Fruit fly (Drosophila melanogaster): ENCODE measurements around the gene CG1486.

The CG1486 gene

dm6 chrX:21279311-21279890 lies 44.4 kb upstream of the CG1486 start (continued):
- TF ChIP-seq CG32006 (GFP tag; optimal IDR thresholded peaks at IDR 0.05) (peak; percentile 58), pdm3 (GFP tag; optimal IDR thresholded peaks at IDR 0.05) (peak; percentile 26), CG6163 (GFP tag; IDR thresholded peaks at IDR 0.05) (no peak), Hr38 (GFP tag; optimal IDR thresholded peaks at IDR 0.05) (no peak), CG8632 (GFP tag; optimal IDR thresholded peaks at IDR 0.05) (no peak), CG15336 (GFP tag; IDR thresholded peaks at IDR 0.05) (peak; percentile 46; the same call in 1 of the 2 replicates), CG11902 (GFP tag; optimal IDR thresholded peaks at IDR 0.05) (no peak), CG31627 (GFP tag; optimal IDR thresholded peaks at IDR 0.05) (peak; percentile 26), CG8119 (GFP tag; IDR thresholded peaks at IDR 0.05) (peak; percentile 55; the same call in 1 of the 3 replicates), esn (GFP tag; optimal IDR thresholded peaks at IDR 0.05) (no peak), CG6276 (GFP tag; optimal IDR thresholded peaks at IDR 0.05) (peak; percentile 10), CG6792 (GFP tag; optimal IDR thresholded peaks at IDR 0.05) (no peak)

- no peak for TF ChIP-seq Eip93F (GFP tag; optimal IDR thresholded peaks at IDR 0.05)
- TF ChIP-seq Gug (GFP tag; IDR thresholded peaks at IDR 0.05) = no peak
- TF ChIP-seq Hr38 (GFP tag; optimal IDR thresholded peaks at IDR 0.05) = no peak
- TF ChIP-seq CG6808 (GFP tag; optimal IDR thresholded peaks at IDR 0.05) = peak; percentile 7
- no peak for TF ChIP-seq Eip78C (GFP tag)
- peak; percentile 32 for TF ChIP-seq acj6 (GFP tag; optimal IDR thresholded peaks at IDR 0.05)
- no peak for TF ChIP-seq Sox15 (GFP tag; optimal IDR thresholded peaks at IDR 0.05)
- TF ChIP-seq Sox14 (GFP tag; optimal IDR thresholded peaks at IDR 0.05) = no peak
- no peak for TF ChIP-seq CG34406 (GFP tag; optimal IDR thresholded peaks at IDR 0.05)
- TF ChIP-seq CG4318 (GFP tag; optimal IDR thresholded peaks at IDR 0.05) = no peak
- no peak for TF ChIP-seq fd85E (GFP tag; optimal IDR thresholded peaks at IDR 0.05)
- TF ChIP-seq CG31627 (GFP tag; optimal IDR thresholded peaks at IDR 0.05) = peak; percentile 9
- TF ChIP-seq CG8319 (GFP tag; optimal IDR thresholded peaks at IDR 0.05) = no peak
- no peak for TF ChIP-seq CG6854 (GFP tag; optimal IDR thresholded peaks at IDR 0.05)
- TF ChIP-seq topi (GFP tag; optimal IDR thresholded peaks at IDR 0.05) = no peak
- TF ChIP-seq Sox102F (GFP tag; optimal IDR thresholded peaks at IDR 0.05) = no peak
- no peak for TF ChIP-seq CG9139 (GFP tag; optimal IDR thresholded peaks at IDR 0.05)
- TF ChIP-seq OdsH (GFP tag; optimal IDR thresholded peaks at IDR 0.05) = peak; percentile 15
- TF ChIP-seq salr (GFP tag; optimal IDR thresholded peaks at IDR 0.05) = peak in 1 of 2 experiments; percentile 50
- TF ChIP-seq CG11762 (GFP tag; optimal IDR thresholded peaks at IDR 0.05; ENCODE audit: insufficient read depth) = no peak
- TF ChIP-seq svp (GFP tag) = no peak
- no peak for TF ChIP-seq Ets96B (tag; optimal IDR thresholded peaks at IDR 0.05)
- peak; percentile 31 for TF ChIP-seq Hr39 (GFP tag; optimal IDR thresholded peaks at IDR 0.05)
- no peak for TF ChIP-seq CG11294 (GFP tag; IDR thresholded peaks at IDR 0.05)
- no peak for TF ChIP-seq CG1621 (tag; optimal IDR thresholded peaks at IDR 0.05)
- peak; percentile 60 for TF ChIP-seq CG32006 (GFP tag; optimal IDR thresholded peaks at IDR 0.05)
- TF ChIP-seq vri (GFP tag; optimal IDR thresholded peaks at IDR 0.05) = no peak
- TF ChIP-seq Blimp-1 (GFP tag; optimal IDR thresholded peaks at IDR 0.05) = no peak
- TF ChIP-seq CG7368 (GFP tag; optimal IDR thresholded peaks at IDR 0.05) = no peak
- TF ChIP-seq lz (GFP tag; optimal IDR thresholded peaks at IDR 0.05) = no peak
- no peak for TF ChIP-seq CG6792 (GFP tag; optimal IDR thresholded peaks at IDR 0.05)
- no peak for TF ChIP-seq esn (GFP tag; optimal IDR thresholded peaks at IDR 0.05)
- TF ChIP-seq CG3032 (tag; optimal IDR thresholded peaks at IDR 0.05) = no peak
- TF ChIP-seq pdm3 (GFP tag; optimal IDR thresholded peaks at IDR 0.05) = peak; percentile 41
- TF ChIP-seq CG6163 (GFP tag; IDR thresholded peaks at IDR 0.05) = no peak
- no peak for TF ChIP-seq CG10669 (GFP tag; optimal IDR thresholded peaks at IDR 0.05)
- no peak for TF ChIP-seq Ets21C (GFP tag; optimal IDR thresholded peaks at IDR 0.05)
- no peak for TF ChIP-seq fd59A (GFP tag; optimal IDR thresholded peaks at IDR 0.05)
- peak; percentile 12 for TF ChIP-seq Lpt (GFP tag; optimal IDR thresholded peaks at IDR 0.05)
- no peak for TF ChIP-seq fkh (GFP tag; optimal IDR thresholded peaks at IDR 0.05)
- no peak for TF ChIP-seq CG3919 (GFP tag; optimal IDR thresholded peaks at IDR 0.05)
- no peak for TF ChIP-seq CG16779 (tag; optimal IDR thresholded peaks at IDR 0.05)
- no peak for TF ChIP-seq CG8632 (GFP tag; optimal IDR thresholded peaks at IDR 0.05)
- TF ChIP-seq Eip75B (GFP tag; optimal IDR thresholded peaks at IDR 0.05) = no peak
- TF ChIP-seq achi (GFP tag; optimal IDR thresholded peaks at IDR 0.05) = no peak
These were observed 43.2 kb upstream of the CG1486 start for dm6 chrX:21280629-21281028.

Data from whole organism, prepupa.